Fruit fly (Drosophila melanogaster) whole organism, embryonic: ENCODE measurements around the gene Fitm.
A peak's percentile ranks its signal among the peaks of the same experiment; 100 is the strongest.

ENCODE experiments used
- ATbp ChIP-seq: fragments of 200-800 bp; sonication (Bioruptor generic); optimal IDR thresholded peaks from 2 replicates; lab custom pipeline; 2017; ENCODE audit warnings: missing biosample characterization, mild to moderate bottlenecking, missing genetic modification characterization, missing genetic modification reagents
- Adf1 ChIP-seq: fragments of 200-800 bp; sonication (Bioruptor generic); IDR thresholded peaks from 2 replicates; pipeline ENCODE4 v1.3.6; 2022; ENCODE audit warnings: missing biosample characterization, missing genetic modification characterization
- Atf3 ChIP-seq: fragments of 200-800 bp; sonication (Bioruptor generic); optimal IDR thresholded peaks from 3 replicates; lab custom pipeline; 2016; ENCODE audit warnings: missing biosample characterization, missing genetic modification characterization
- BEAF-32 ChIP-seq: fragments of 200-800 bp; sonication (Bioruptor generic); optimal IDR thresholded peaks from 3 replicates; lab custom pipeline; 2017; ENCODE audit warnings: missing biosample characterization, missing genetic modification characterization, mild to moderate bottlenecking, moderate library complexity, missing genetic modification reagents
- Bgb ChIP-seq: fragments of 200-800 bp; sonication (Bioruptor generic); IDR thresholded peaks from 2 replicates; pipeline ENCODE4 v1.3.6; 2022; ENCODE audit warnings: missing biosample characterization, missing genetic modification characterization; ENCODE audit not compliant: partially characterized antibody
- CG10274 ChIP-seq: fragments of 200-800 bp; sonication (Bioruptor generic); optimal IDR thresholded peaks from 3 replicates; lab custom pipeline; 2017; ENCODE audit warnings: missing biosample characterization, mild to moderate bottlenecking, missing genetic modification characterization
- CG10959 ChIP-seq: fragments of 200-800 bp; sonication (Bioruptor generic); IDR thresholded peaks from 2 replicates; pipeline ENCODE4 v1.3.6; 2022; ENCODE audit warnings: missing biosample characterization, missing genetic modification characterization
- CG12071 ChIP-seq: fragments of 200-800 bp; sonication (Bioruptor generic); optimal IDR thresholded peaks from 3 replicates; lab custom pipeline; 2018; ENCODE audit warnings: missing biosample characterization, mild to moderate bottlenecking, missing genetic modification characterization
- CG12659 ChIP-seq: fragments of 200-800 bp; sonication (Bioruptor generic); optimal IDR thresholded peaks from 3 replicates; lab custom pipeline; 2017; ENCODE audit warnings: mild to moderate bottlenecking, missing biosample characterization, missing genetic modification reagents, missing genetic modification characterization
- CG14710 ChIP-seq: fragments of 200-800 bp; sonication (Bioruptor generic); optimal IDR thresholded peaks from 3 replicates; lab custom pipeline; 2019; ENCODE audit warnings: missing biosample characterization, mild to moderate bottlenecking, missing genetic modification characterization, moderate library complexity
- CG15011 ChIP-seq: fragments of 200-800 bp; sonication (Bioruptor generic); optimal IDR thresholded peaks from 3 replicates; lab custom pipeline; 2018; ENCODE audit warnings: missing biosample characterization, mild to moderate bottlenecking, missing genetic modification characterization
- CG15073 ChIP-seq: fragments of 200-800 bp; sonication (Bioruptor generic); optimal IDR thresholded peaks from 2 replicates; lab custom pipeline; 2016; ENCODE audit warnings: missing biosample characterization, missing genetic modification characterization
- CG15269 ChIP-seq: fragments of 200-800 bp; sonication (Bioruptor generic); optimal IDR thresholded peaks from 2 replicates; lab custom pipeline; 2018; ENCODE audit warnings: missing biosample characterization, mild to moderate bottlenecking, missing genetic modification characterization, moderate library complexity
- CG16813 ChIP-seq: fragments of 200-800 bp; sonication (Bioruptor generic); IDR thresholded peaks from 3 replicates; pipeline ENCODE4 v1.3.6; 2022; ENCODE audit warnings: missing biosample characterization, missing genetic modification characterization; ENCODE audit not compliant: partially characterized antibody
- CG17385 ChIP-seq: fragments of 200-800 bp; sonication (Bioruptor generic); optimal IDR thresholded peaks from 3 replicates; lab custom pipeline; 2018; ENCODE audit warnings: missing biosample characterization, mild to moderate bottlenecking, missing genetic modification characterization
- CG17612 ChIP-seq: fragments of 200-800 bp; sonication (Bioruptor generic); IDR thresholded peaks from 2 replicates; pipeline ENCODE4 v1.3.6; 2022; ENCODE audit warnings: missing biosample characterization, missing genetic modification characterization
- CG2202 ChIP-seq: fragments of 200-800 bp; sonication (Bioruptor generic); optimal IDR thresholded peaks from 2 replicates; lab custom pipeline; 2018; ENCODE audit warnings: missing biosample characterization, mild to moderate bottlenecking, missing genetic modification characterization
- CG31224 ChIP-seq: fragments of 200-800 bp; sonication (Bioruptor generic); IDR thresholded peaks from 2 replicates; pipeline ENCODE4 v1.3.6; 2022; ENCODE audit warnings: missing biosample characterization, missing genetic modification characterization
- CG3163 ChIP-seq: fragments of 200-800 bp; sonication (Bioruptor generic); optimal IDR thresholded peaks from 3 replicates; lab custom pipeline; 2016; ENCODE audit warnings: missing biosample characterization, missing genetic modification characterization
- CG34422 ChIP-seq: fragments of 200-800 bp; sonication (Bioruptor generic); IDR thresholded peaks from 3 replicates; pipeline ENCODE4 v1.3.6; 2022; ENCODE audit warnings: missing biosample characterization, missing genetic modification characterization
- CG4360 ChIP-seq: fragments of 200-800 bp; sonication (Bioruptor generic); IDR thresholded peaks from 2 replicates; pipeline ENCODE4 v1.3.6; 2022; ENCODE audit warnings: missing biosample characterization, missing genetic modification characterization
- CG4404 ChIP-seq: fragments of 200-800 bp; sonication (Bioruptor generic); IDR thresholded peaks from 2 replicates; pipeline ENCODE4 v1.3.6; 2022; ENCODE audit warnings: missing biosample characterization, missing genetic modification characterization
- CG4730 ChIP-seq: fragments of 200-800 bp; sonication (Bioruptor generic); IDR thresholded peaks from 2 replicates; pipeline ENCODE4 v1.3.6; 2022; ENCODE audit warnings: missing biosample characterization, missing genetic modification characterization
- CG6272 ChIP-seq: fragments of 200-800 bp; sonication (Bioruptor generic); IDR thresholded peaks from 2 replicates; pipeline ENCODE4 v1.3.6; 2022; ENCODE audit warnings: missing biosample characterization, missing genetic modification characterization
- CG6689 ChIP-seq: fragments of 200-800 bp; sonication (Bioruptor generic); IDR thresholded peaks from 2 replicates; pipeline ENCODE4 v1.3.6; 2022; ENCODE audit warnings: missing biosample characterization, missing genetic modification characterization
- CG6854 ChIP-seq: fragments of 200-800 bp; sonication (Bioruptor generic); optimal IDR thresholded peaks from 3 replicates; lab custom pipeline; 2017; ENCODE audit warnings: missing biosample characterization, mild to moderate bottlenecking, missing genetic modification characterization
- CG7372 ChIP-seq: fragments of 200-800 bp; sonication (Bioruptor generic); IDR thresholded peaks from 2 replicates; pipeline ENCODE4 v1.3.6; 2022; ENCODE audit warnings: missing biosample characterization, missing genetic modification characterization
- CG7987 ChIP-seq: fragments of 200-800 bp; sonication (Bioruptor generic); optimal IDR thresholded peaks from 2 replicates; lab custom pipeline; 2018; ENCODE audit warnings: missing biosample characterization, mild to moderate bottlenecking, missing genetic modification characterization, moderate library complexity
- CG8388 ChIP-seq: fragments of 200-800 bp; sonication (Bioruptor generic); optimal IDR thresholded peaks from 2 replicates; lab custom pipeline; 2019; ENCODE audit warnings: missing biosample characterization, mild to moderate bottlenecking, missing genetic modification characterization, moderate library complexity
- CG8478 ChIP-seq: fragments of >200 bp; optimal IDR thresholded peaks from 2 replicates; lab custom pipeline; 2018
- CG9817 ChIP-seq: fragments of 200-800 bp; sonication (Bioruptor generic); optimal IDR thresholded peaks from 2 replicates; lab custom pipeline; 2018; ENCODE audit warnings: missing biosample characterization, mild to moderate bottlenecking, missing genetic modification characterization, moderate library complexity
- Hsf ChIP-seq: fragments of 200-800 bp; sonication (Bioruptor generic); optimal IDR thresholded peaks from 3 replicates; lab custom pipeline; 2016; ENCODE audit warnings: missing biosample characterization, missing genetic modification characterization
- Med ChIP-seq: fragments of 200-800 bp; sonication (Bioruptor generic); peaks from one replicate; lab custom pipeline; 2016; ENCODE audit warnings: missing biosample characterization, missing genetic modification characterization, mild to moderate bottlenecking, inconsistent platforms, moderate library complexity
- Scr ChIP-seq: fragments of 200-800 bp; sonication (Bioruptor generic); IDR thresholded peaks from 2 replicates; pipeline ENCODE4 v1.3.6; 2022; ENCODE audit warnings: missing biosample characterization, missing genetic modification characterization; ENCODE audit not compliant: partially characterized antibody
- Six4 ChIP-seq: fragments of 200-800 bp; sonication (Bioruptor generic); optimal IDR thresholded peaks from 2 replicates; lab custom pipeline; 2016; ENCODE audit warnings: missing biosample characterization, missing genetic modification characterization
- Xbp1 ChIP-seq: fragments of 200-800 bp; sonication (Bioruptor generic); optimal IDR thresholded peaks from 3 replicates; lab custom pipeline; 2016; ENCODE audit warnings: missing biosample characterization, mild to moderate bottlenecking, missing genetic modification characterization
- ac ChIP-seq: fragments of 200-800 bp; sonication (Bioruptor generic); optimal IDR thresholded peaks from 3 replicates; lab custom pipeline; 2017; ENCODE audit warnings: missing biosample characterization, mild to moderate bottlenecking, missing genetic modification characterization
- bcd ChIP-seq: fragments of 200-800 bp; sonication (Bioruptor generic); optimal IDR thresholded peaks from 2 replicates; lab custom pipeline; 2017; ENCODE audit warnings: missing biosample characterization, mild to moderate bottlenecking, missing genetic modification characterization
- chm ChIP-seq: fragments of 200-800 bp; sonication (Bioruptor generic); IDR thresholded peaks from 2 replicates; pipeline ENCODE4 v1.3.6; 2022; ENCODE audit warnings: missing biosample characterization, missing genetic modification characterization
- crc ChIP-seq: fragments of 200-800 bp; sonication (Bioruptor generic); optimal IDR thresholded peaks from 2 replicates; lab custom pipeline; 2016; ENCODE audit warnings: missing biosample characterization, missing genetic modification characterization
- da ChIP-seq: fragments of 200-800 bp; sonication (Bioruptor generic); optimal IDR thresholded peaks from 2 replicates; lab custom pipeline; 2016; ENCODE audit warnings: missing biosample characterization, missing genetic modification characterization
- danr ChIP-seq: fragments of 200-800 bp; sonication (Bioruptor generic); IDR thresholded peaks from 2 replicates; pipeline ENCODE4 v1.3.6; 2022; ENCODE audit warnings: missing biosample characterization, missing genetic modification characterization
- dati ChIP-seq: fragments of 200-800 bp; sonication (Bioruptor generic); IDR thresholded peaks from 2 replicates; pipeline ENCODE4 v1.3.6; 2022; ENCODE audit warnings: missing biosample characterization, missing genetic modification characterization
- dmrt99B ChIP-seq: fragments of 200-800 bp; sonication (Bioruptor generic); optimal IDR thresholded peaks from 2 replicates; lab custom pipeline; 2018; ENCODE audit warnings: missing biosample characterization, mild to moderate bottlenecking, missing genetic modification characterization, moderate library complexity
- eyg ChIP-seq: fragments of 200-800 bp; sonication (Bioruptor generic); optimal IDR thresholded peaks from 3 replicates; lab custom pipeline; 2016; ENCODE audit warnings: missing biosample characterization, missing genetic modification characterization
- gsb-n ChIP-seq: fragments of 200-800 bp; sonication (Bioruptor generic); optimal IDR thresholded peaks from 3 replicates; lab custom pipeline; 2018; ENCODE audit warnings: missing biosample characterization, mild to moderate bottlenecking, missing genetic modification characterization
- lilli ChIP-seq: fragments of 200-800 bp; sonication (Bioruptor generic); optimal IDR thresholded peaks from 3 replicates; lab custom pipeline; 2016; ENCODE audit warnings: missing biosample characterization, missing genetic modification characterization
- org-1 ChIP-seq: fragments of 200-800 bp; sonication (Bioruptor generic); optimal IDR thresholded peaks from 2 replicates; lab custom pipeline; 2017; ENCODE audit warnings: missing biosample characterization, missing genetic modification characterization
- slbo ChIP-seq: fragments of 200-800 bp; sonication (Bioruptor generic); IDR thresholded peaks from 2 replicates; pipeline ENCODE4 v1.3.6; 2022; ENCODE audit warnings: missing biosample characterization, missing genetic modification characterization
- trh ChIP-seq: fragments of 200-800 bp; sonication (Bioruptor generic); optimal IDR thresholded peaks from 2 replicates; lab custom pipeline; 2016; ENCODE audit warnings: missing biosample characterization, missing genetic modification characterization
- unc-4 ChIP-seq: fragments of 200-800 bp; sonication (Bioruptor generic); IDR thresholded peaks from 2 replicates; pipeline ENCODE4 v1.3.6; 2022; ENCODE audit warnings: missing biosample characterization, missing genetic modification characterization; ENCODE audit not compliant: partially characterized antibody
- yki ChIP-seq: fragments of >200 bp; optimal IDR thresholded peaks from 3 replicates; lab custom pipeline; 2018

Gene Fitm

DNA sequence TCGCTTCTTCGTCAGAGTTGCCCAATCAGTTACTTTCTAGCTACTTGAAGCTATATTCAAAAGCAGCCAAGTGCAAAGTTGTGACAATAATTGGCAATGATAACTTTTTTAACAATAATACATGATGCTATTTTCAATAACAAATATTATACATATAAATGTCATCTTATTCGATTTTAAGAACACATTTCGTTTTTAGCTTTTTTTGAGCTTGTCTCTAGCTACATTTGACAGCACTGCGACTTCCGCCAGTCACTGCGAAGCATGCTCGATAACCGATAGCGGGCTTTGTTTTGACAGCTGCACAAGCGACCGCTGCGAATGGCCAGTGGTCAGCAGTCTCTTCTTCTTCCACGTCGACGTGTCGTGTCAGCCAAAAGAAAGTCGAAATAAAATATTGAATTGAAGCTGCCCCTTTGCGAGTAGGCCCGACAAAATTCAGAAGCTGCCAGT is 6.5 kb upstream of the Fitm start, which contains the start of the genes Gen and Srp54k (continued):
- TF ChIP-seq CG9817 (tag; lab: Kevin White, UChicago) = peak; percentile 51
- peak; percentile 83 for TF ChIP-seq CG12659
- peak; percentile 64; the same call in 2 of the 3 replicates for TF ChIP-seq CG34422 (GFP tag; lab: Robert Waterston, UW)
- no peak for TF ChIP-seq Six4 (GFP tag; lab: Kevin White, UChicago)
- TF ChIP-seq CG31224 (GFP tag; lab: Robert Waterston, UW) = no peak; the same call in 1 of the 2 replicates
- TF ChIP-seq slbo = peak; percentile 63
- peak; percentile 36; the same call in 1 of the 2 replicates for TF ChIP-seq CG4404 (GFP tag; lab: Robert Waterston, UW)
- peak; percentile 77 for TF ChIP-seq da (GFP tag; lab: Kevin White, UChicago)
- TF ChIP-seq CG15269 (tag; lab: Kevin White, UChicago) = no peak
- no peak for TF ChIP-seq unc-4 (GFP tag; lab: Robert Waterston, UW)
- no peak for TF ChIP-seq CG15011 (GFP tag; lab: Kevin White, UChicago)
- peak; percentile 97 for TF ChIP-seq CG17385 (GFP tag; lab: Kevin White, UChicago)
- peak; percentile 14; the same call in 1 of the 2 replicates for TF ChIP-seq CG6272 (GFP tag; lab: Robert Waterston, UW)
- no peak for TF ChIP-seq Atf3 (GFP tag; lab: Kevin White, UChicago)
- TF ChIP-seq ATbp (GFP tag; lab: Kevin White, UChicago) = no peak
- no peak for TF ChIP-seq CG10959 (GFP tag; lab: Robert Waterston, UW)
- TF ChIP-seq Xbp1 (GFP tag; lab: Kevin White, UChicago) = peak; percentile 50
- TF ChIP-seq Scr = peak; percentile 37
- TF ChIP-seq yki (lab: Kevin White, UChicago) = peak; percentile 57
- 0 out of 2 replicates have a peak, but pooled peaks have one; percentile 16 for TF ChIP-seq chm (GFP tag; lab: Robert Waterston, UW)
- no peak for TF ChIP-seq CG7987
- TF ChIP-seq ac (GFP tag; lab: Kevin White, UChicago) = no peak
- peak; percentile 85 for TF ChIP-seq Med (GFP tag; lab: Kevin White, UChicago)
- peak; percentile 46 for TF ChIP-seq BEAF-32 (GFP tag; lab: Kevin White, UChicago)
- TF ChIP-seq Hsf (GFP tag; lab: Kevin White, UChicago) = peak; percentile 55
- TF ChIP-seq gsb-n (tag; lab: Kevin White, UChicago) = no peak
- TF ChIP-seq org-1 (GFP tag; lab: Kevin White, UChicago) = no peak
- TF ChIP-seq CG10274 (GFP tag; lab: Kevin White, UChicago) = no peak
- no peak for TF ChIP-seq CG7372 (GFP tag; lab: Robert Waterston, UW)
- TF ChIP-seq dati (GFP tag; lab: Robert Waterston, UW) = no peak
- no peak for TF ChIP-seq lilli
- TF ChIP-seq trh (GFP tag; lab: Kevin White, UChicago) = no peak
- TF ChIP-seq Bgb = peak; percentile 35; the same call in 1 of the 2 replicates
- no peak for TF ChIP-seq CG17612 (GFP tag; lab: Robert Waterston, UW)
- TF ChIP-seq CG8388 = no peak
- TF ChIP-seq eyg (GFP tag; lab: Kevin White, UChicago) = no peak
- TF ChIP-seq CG15073 (GFP tag; lab: Kevin White, UChicago) = no peak
- TF ChIP-seq crc (GFP tag; lab: Kevin White, UChicago) = no peak
- TF ChIP-seq CG2202 (tag; lab: Kevin White, UChicago) = no peak
- TF ChIP-seq CG6854 = no peak
- no peak for TF ChIP-seq Adf1 (GFP tag; lab: Robert Waterston, UW)
- no peak for TF ChIP-seq CG3163 (GFP tag; lab: Kevin White, UChicago)
- peak; percentile 48 for TF ChIP-seq bcd (GFP tag; lab: Kevin White, UChicago)
- TF ChIP-seq CG4360 (GFP tag; lab: Robert Waterston, UW) = no peak
- no peak for TF ChIP-seq dmrt99B (tag; lab: Kevin White, UChicago)
- no peak for TF ChIP-seq CG12071
- peak; percentile 48 for TF ChIP-seq CG14710 (tag; lab: Kevin White, UChicago)
- 0 out of 3 replicates have a peak, but pooled peaks have one; percentile 25 for TF ChIP-seq CG16813
- no peak for TF ChIP-seq CG4730 (GFP tag; lab: Robert Waterston, UW)
- peak; percentile 59 for TF ChIP-seq CG6689 (GFP tag; lab: Robert Waterston, UW)
- no peak for TF ChIP-seq CG8478
- TF ChIP-seq danr (GFP tag; lab: Robert Waterston, UW) = no peak
